Worm (Caenorhabditis elegans) whole organism, late embryonic: ENCODE results near the gene C53A5.17.

Experiments used
- C38D4.7 ChIP-seq: fragments of 200-800 bp; sonication (Bioruptor generic); optimal IDR thresholded peaks from 2 replicates; lab custom pipeline; 2018; ENCODE audit warnings: mild to moderate bottlenecking, missing genetic modification characterization, moderate library complexity, missing compliant biosample characterization
- F13H6.1 ChIP-seq: sonication (generic microtip); optimal IDR thresholded peaks from 2 replicates; lab custom pipeline; 2016; ENCODE audit warnings: missing genetic modification characterization, missing compliant biosample characterization
- K02D7.2 ChIP-seq: sonication (generic microtip); optimal IDR thresholded peaks from 2 replicates; lab custom pipeline; 2017; ENCODE audit warnings: mild to moderate bottlenecking, missing genetic modification characterization, missing compliant biosample characterization
- K09A11.1 ChIP-seq: sonication (generic microtip); optimal IDR thresholded peaks from 2 replicates; lab custom pipeline; 2017; ENCODE audit warnings: antibody characterized with exemption, mild to moderate bottlenecking, missing genetic modification characterization, missing compliant biosample characterization; ENCODE audit not compliant: insufficient read depth
- ceh-14 ChIP-seq: sonication (generic microtip); optimal IDR thresholded peaks from 2 replicates; lab custom pipeline; 2016; ENCODE audit warnings: missing genotype, missing genetic modification characterization, missing compliant biosample characterization
- ceh-18 ChIP-seq: sonication (generic microtip); optimal IDR thresholded peaks from 2 replicates; lab custom pipeline; 2016; ENCODE audit warnings: missing genetic modification characterization, missing compliant biosample characterization
- ceh-19 ChIP-seq: fragments of 200-800 bp; sonication (Bioruptor generic); optimal IDR thresholded peaks from 2 replicates; lab custom pipeline; 2018; ENCODE audit warnings: mild to moderate bottlenecking, missing genetic modification characterization, missing compliant biosample characterization
- ceh-22 ChIP-seq: sonication (generic microtip); optimal IDR thresholded peaks from 2 replicates; lab custom pipeline; 2017; ENCODE audit warnings: missing biosample characterization, missing genetic modification characterization
- ceh-24 ChIP-seq: sonication (generic microtip); optimal IDR thresholded peaks from 2 replicates; lab custom pipeline; 2016; ENCODE audit warnings: mild to moderate bottlenecking, missing genetic modification characterization, missing compliant biosample characterization
- ceh-30 ChIP-seq: fragments of 150-350 bp; optimal IDR thresholded peaks from 2 replicates; lab custom pipeline; 2014; ENCODE audit warnings: missing biosample characterization, missing genetic modification characterization
- ceh-31 ChIP-seq: sonication (generic microtip); optimal IDR thresholded peaks from 2 replicates; lab custom pipeline; 2016; ENCODE audit warnings: missing genetic modification characterization, missing compliant biosample characterization
- ceh-34 ChIP-seq: sonication (generic microtip); optimal IDR thresholded peaks from 2 replicates; lab custom pipeline; 2016; ENCODE audit warnings: mild to moderate bottlenecking, missing genetic modification characterization, missing compliant biosample characterization
- ceh-45 ChIP-seq: fragments of 200-800 bp; sonication (Bioruptor generic); IDR thresholded peaks from 2 replicates; pipeline ENCODE4 v1.3.6; 2022; ENCODE audit warnings: missing genetic modification reagents, missing genetic modification characterization, missing compliant biosample characterization
- ceh-48 ChIP-seq: sonication (generic microtip); optimal IDR thresholded peaks from 2 replicates; lab custom pipeline; 2016; ENCODE audit warnings: missing genetic modification characterization, inconsistent platforms, missing compliant biosample characterization
- dve-1 ChIP-seq: sonication (generic microtip); optimal IDR thresholded peaks from 2 replicates; lab custom pipeline; 2017; ENCODE audit warnings: antibody characterized with exemption, mild to moderate bottlenecking, missing genetic modification characterization, missing compliant biosample characterization
- elt-4 ChIP-seq: sonication (generic microtip); optimal IDR thresholded peaks from 2 replicates; lab custom pipeline; 2016; ENCODE audit warnings: missing genetic modification characterization, missing compliant biosample characterization
- gmeb-2 ChIP-seq: sonication (generic microtip); optimal IDR thresholded peaks from 2 replicates; lab custom pipeline; 2016; ENCODE audit warnings: missing genetic modification characterization, inconsistent platforms, missing compliant biosample characterization
- hlh-30 ChIP-seq: sonication (generic microtip); optimal IDR thresholded peaks from 2 replicates; lab custom pipeline; 2017; ENCODE audit warnings: antibody characterized with exemption, missing genetic modification characterization, missing compliant biosample characterization; ENCODE audit not compliant: insufficient read depth
- hlh-6 ChIP-seq: sonication (generic microtip); optimal IDR thresholded peaks from 2 replicates; lab custom pipeline; 2016; ENCODE audit warnings: missing genotype, missing genetic modification characterization, missing compliant biosample characterization
- hlh-8 ChIP-seq: sonication (generic microtip); optimal IDR thresholded peaks from 2 replicates; lab custom pipeline; 2016; ENCODE audit warnings: missing genotype, missing genetic modification characterization, missing compliant biosample characterization
- lin-11 ChIP-seq: fragments of 200-800 bp; sonication (Bioruptor generic); optimal IDR thresholded peaks from 2 replicates; lab custom pipeline; 2018; ENCODE audit warnings: mild to moderate bottlenecking, missing genetic modification characterization, missing compliant biosample characterization
- madf-2 ChIP-seq: sonication (generic microtip); optimal IDR thresholded peaks from 2 replicates; lab custom pipeline; 2017; ENCODE audit warnings: missing genetic modification characterization, missing compliant biosample characterization
- npax-4 ChIP-seq: sonication (generic microtip); optimal IDR thresholded peaks from 2 replicates; lab custom pipeline; 2016; ENCODE audit warnings: missing genetic modification characterization, missing compliant biosample characterization
- odd-2 ChIP-seq: sonication (generic microtip); optimal IDR thresholded peaks from 2 replicates; lab custom pipeline; 2017; ENCODE audit warnings: antibody characterized with exemption, mild to moderate bottlenecking, missing genetic modification characterization, missing compliant biosample characterization
- pag-3 ChIP-seq: sonication (generic microtip); optimal IDR thresholded peaks from 2 replicates; lab custom pipeline; 2016; ENCODE audit warnings: missing compliant biosample characterization, missing genetic modification characterization, borderline replicate concordance
- pax-1 ChIP-seq: fragments of 150-350 bp; optimal IDR thresholded peaks from 2 replicates; lab custom pipeline; 2014; ENCODE audit warnings: missing biosample characterization, missing genetic modification characterization
- pha-4 ChIP-seq: fragments of 150-350 bp; optimal IDR thresholded peaks from 2 replicates; lab custom pipeline; 2018; ENCODE audit warnings: missing biosample characterization, missing genetic modification reagents, missing genetic modification characterization
- pros-1 ChIP-seq: fragments of 150-350 bp; optimal IDR thresholded peaks from 2 replicates; lab custom pipeline; 2014; ENCODE audit warnings: missing biosample characterization, missing genetic modification reagents, missing genetic modification characterization
- ref-2 ChIP-seq: sonication (generic microtip); optimal IDR thresholded peaks from 2 replicates; lab custom pipeline; 2016; ENCODE audit warnings: missing genetic modification characterization, missing compliant biosample characterization
- rnt-1 ChIP-seq: sonication (generic microtip); optimal IDR thresholded peaks from 2 replicates; lab custom pipeline; 2016; ENCODE audit warnings: missing genetic modification characterization, missing compliant biosample characterization
- syd-9 ChIP-seq: sonication (generic microtip); optimal IDR thresholded peaks from 2 replicates; lab custom pipeline; 2016; ENCODE audit warnings: mild to moderate bottlenecking, missing genetic modification characterization, moderate library complexity, missing compliant biosample characterization
- tbx-2 ChIP-seq: sonication (generic microtip); optimal IDR thresholded peaks from 2 replicates; lab custom pipeline; 2016; ENCODE audit warnings: missing genetic modification characterization, missing compliant biosample characterization
- tbx-7 ChIP-seq: sonication (generic microtip); optimal IDR thresholded peaks from 2 replicates; lab custom pipeline; 2016; ENCODE audit warnings: missing genotype, missing genetic modification characterization, missing compliant biosample characterization
- ttx-3 ChIP-seq: sonication (generic microtip); optimal IDR thresholded peaks from 2 replicates; lab custom pipeline; 2016; ENCODE audit warnings: missing genetic modification reagents, missing genetic modification characterization, missing compliant biosample characterization
- unc-3 ChIP-seq, 2 experiments: fragments of 200-800 bp in 1 of 2; sonication (Bioruptor generic) in 1 of 2; sonication (generic microtip) in 1 of 2; conservative IDR thresholded peaks in 1 of 2; optimal IDR thresholded peaks in 1 of 2; 2 replicates each; pipeline versions ENCODE4 v1.3.6 to Lab custom; 2016 to 2022; ENCODE audit warnings: missing compliant biosample characterization in 2 of 2, missing genetic modification characterization in 2 of 2, missing genetic modification reagents in 1 of 2
- unc-42 ChIP-seq: sonication (generic microtip); optimal IDR thresholded peaks from 2 replicates; lab custom pipeline; 2016; ENCODE audit warnings: missing genotype, missing genetic modification characterization, missing compliant biosample characterization
- unc-55 ChIP-seq: sonication (generic microtip); optimal IDR thresholded peaks from 2 replicates; lab custom pipeline; 2017; ENCODE audit warnings: missing biosample characterization, missing genetic modification reagents, missing genetic modification characterization
- zip-5 ChIP-seq: sonication (generic microtip); optimal IDR thresholded peaks from 2 replicates; lab custom pipeline; 2016; ENCODE audit warnings: missing genetic modification characterization, missing compliant biosample characterization

The C53A5.17 gene

ce11 chrV:14521000-14521399 lies at the start of gene C53A5.17:
Gene C53A5.17 (minus strand): TSS chrV:14521100.
- TF ChIP-seq ceh-30: no peak

ce11 chrV:14562589-14562988 lies 41.7 kb upstream of the C53A5.17 start, which contains the start of gene C53A5.11:
Gene C53A5.11 (plus strand): TSS chrV:14562889.
- TF ChIP-seq hlh-8 (tag; lab: Kevin White, UChicago) (no peak), ceh-18 (no peak), hlh-6 (tag; lab: Kevin White, UChicago) (no peak), unc-55 (no peak), ttx-3 (no peak), pros-1 (tag; lab: Kevin White, UChicago) (no peak), ceh-48 (no peak), unc-3 (GFP tag; conservative IDR thresholded peaks at IDR 0.05; lab: Robert Waterston, UW) (no peak), unc-3 (tag; optimal IDR thresholded peaks at IDR 0.05; lab: Kevin White, UChicago) (no peak), pax-1 (tag; lab: Kevin White, UChicago) (no peak), ceh-22 (tag; lab: Kevin White, UChicago) (no peak), ceh-31 (tag; lab: Kevin White, UChicago) (no peak), ceh-19 (GFP tag; lab: Kevin White, UChicago) (no peak), lin-11 (tag; lab: Kevin White, UChicago) (no peak), hlh-30 (no peak), ceh-34 (tag; lab: Kevin White, UChicago) (no peak), tbx-7 (tag; lab: Kevin White, UChicago) (no peak), zip-5 (tag; lab: Kevin White, UChicago) (no peak)

DNA sequence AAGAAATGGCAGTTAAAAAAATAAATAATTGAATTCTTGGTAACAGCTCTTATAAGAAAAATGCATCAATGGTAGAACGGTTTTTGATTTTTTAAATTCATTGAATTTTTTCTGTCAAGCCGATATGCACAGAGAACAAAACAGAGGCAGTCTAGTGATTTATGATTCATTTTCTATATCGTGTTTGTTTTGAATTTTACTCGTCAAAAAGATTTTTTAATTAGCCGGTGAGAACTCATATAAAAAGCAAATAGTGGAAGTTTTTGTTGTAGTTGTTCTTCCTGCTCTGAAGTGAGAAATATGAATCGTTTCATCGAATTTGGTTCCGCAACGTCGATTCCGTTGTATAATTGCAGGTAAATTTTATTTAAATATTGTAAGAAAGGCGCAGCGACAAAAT lies 38.4 kb upstream of the C53A5.17 start, which contains the start of gene srt-32:
Gene srt-32, plus strand, starts transcription at position 301 of the 400 bp plus-strand sequence.
- TF ChIP-seq ceh-45 (GFP tag; lab: Robert Waterston, UW) (no peak), ceh-22 (tag; lab: Kevin White, UChicago) (no peak), pag-3 (tag; lab: Kevin White, UChicago) (no peak), syd-9 (no peak), dve-1 (tag; lab: Kevin White, UChicago) (no peak), hlh-8 (tag; lab: Kevin White, UChicago) (no peak), zip-5 (tag; lab: Kevin White, UChicago) (no peak), F13H6.1 (tag; lab: Kevin White, UChicago) (no peak), ceh-14 (no peak), ref-2 (tag; lab: Kevin White, UChicago) (no peak), unc-42 (tag; lab: Kevin White, UChicago) (no peak), npax-4 (tag; lab: Kevin White, UChicago) (no peak), rnt-1 (no peak), gmeb-2 (tag; lab: Kevin White, UChicago) (no peak), pax-1 (tag; lab: Kevin White, UChicago) (no peak), elt-4 (tag; lab: Kevin White, UChicago) (no peak), tbx-2 (no peak), C38D4.7 (GFP tag; lab: Kevin White, UChicago) (no peak)
- TF ChIP-seq, all 69 proteins: peak for 0

- TF ChIP-seq madf-2 (no peak), pha-4 (tag; lab: Kevin White, UChicago) (no peak)
Observed at ce11 chrV:14558757-14559156, 37.9 kb upstream of the C53A5.17 start, which contains the start of gene C53A5.9. Gene C53A5.9 (minus strand): TSS chrV:14558857.

- no peak for TF ChIP-seq ttx-3
- no peak for TF ChIP-seq K09A11.1
- no peak for TF ChIP-seq rnt-1
- no peak for TF ChIP-seq ceh-24 (tag; lab: Kevin White, UChicago)
- no peak for TF ChIP-seq gmeb-2 (tag; lab: Kevin White, UChicago)
- TF ChIP-seq lin-11 (tag; lab: Kevin White, UChicago): no peak
- no peak for TF ChIP-seq ceh-48
- TF ChIP-seq ref-2 (tag; lab: Kevin White, UChicago): no peak
- no peak for TF ChIP-seq pha-4 (tag; lab: Kevin White, UChicago)
- no peak for TF ChIP-seq pag-3 (tag; lab: Kevin White, UChicago)
- TF ChIP-seq K02D7.2: no peak
- TF ChIP-seq ceh-34 (tag; lab: Kevin White, UChicago): no peak
- TF ChIP-seq odd-2: no peak
- no peak for TF ChIP-seq tbx-2
- TF ChIP-seq unc-55: no peak
- no peak for TF ChIP-seq pax-1 (tag; lab: Kevin White, UChicago)
- no peak for TF ChIP-seq hlh-8 (tag; lab: Kevin White, UChicago)
Observed at ce11 chrV:14556187-14556586, 35.3 kb upstream of the C53A5.17 start, which contains the start of gene srg-47. Gene srg-47 (minus strand): TSS chrV:14556287.
